Worm (Caenorhabditis elegans): ENCODE measurements around the gene dpm-3.

Gene dpm-3

ce11 chrIV:12399983-12400382 lies 8.6 kb downstream of the dpm-3 start:
- TF ChIP-seq tra-1 (GFP tag; IDR thresholded peaks at IDR 0.05) (peak; percentile 86), daf-16 (GFP tag; optimal IDR thresholded peaks at IDR 0.05) (no peak), daf-16 (tag; optimal IDR thresholded peaks at IDR 0.05) (peak; percentile 67), hlh-30 (tag; optimal IDR thresholded peaks at IDR 0.05; ENCODE audit: insufficient read depth) (peak; percentile 45), ztf-7 (tag; optimal IDR thresholded peaks at IDR 0.05) (peak; percentile 50), dmd-6 (GFP tag; IDR thresholded peaks at IDR 0.05) (peak; percentile 95), nhr-48 (tag; optimal IDR thresholded peaks at IDR 0.05) (peak; percentile 38), zip-2 (tag; optimal IDR thresholded peaks at IDR 0.05) (no peak), lin-39 (tag; optimal IDR thresholded peaks at IDR 0.05) (no peak), pqm-1 (tag; optimal IDR thresholded peaks at IDR 0.05) (peak; percentile 80), hlh-11 (tag; optimal IDR thresholded peaks at IDR 0.05) (peak; percentile 58), T20F7.1 (GFP tag; optimal IDR thresholded peaks at IDR 0.05) (peak; percentile 47), zfp-3 (GFP tag; conservative IDR thresholded peaks at IDR 0.05) (no peak), ceh-20 (GFP tag; IDR thresholded peaks at IDR 0.05) (peak; percentile 24; the same call in 1 of the 2 replicates), fos-1 (tag; optimal IDR thresholded peaks at IDR 0.05) (no peak), lsy-2 (tag; optimal IDR thresholded peaks at IDR 0.05) (peak in 1 of 2 experiments; percentile 17), nhr-41 (GFP tag; IDR thresholded peaks at IDR 0.05) (peak; percentile 93), lin-1 (GFP tag; IDR thresholded peaks at IDR 0.05) (peak; percentile 38; the same call in 1 of the 2 replicates), tag-97 (GFP tag; IDR thresholded peaks at IDR 0.05) (no peak), egl-43 (GFP tag; IDR thresholded peaks at IDR 0.05) (no peak), jun-1 (tag; optimal IDR thresholded peaks at IDR 0.05) (no peak), mxl-3 (GFP tag; optimal IDR thresholded peaks at IDR 0.05) (peak; percentile 11), dve-1 (tag; optimal IDR thresholded peaks at IDR 0.05; ENCODE audit: insufficient read depth) (peak; percentile 83), pha-4 (GFP tag; IDR thresholded peaks at IDR 0.05) (0 out of 2 replicates have a peak, but pooled peaks have one; percentile 14), pha-4 (tag; optimal IDR thresholded peaks at IDR 0.05) (no peak), nhr-25 (tag; optimal IDR thresholded peaks at IDR 0.05; ENCODE audit: borderline replicate concordance, insufficient read depth) (no peak), php-3 (GFP tag; IDR thresholded peaks at IDR 0.05) (peak; percentile 65), nhr-28 (tag; optimal IDR thresholded peaks at IDR 0.05) (peak; percentile 11), cey-2 (tag; optimal IDR thresholded peaks at IDR 0.05; ENCODE audit: borderline replicate concordance, insufficient read depth) (peak; percentile 55)

- TF ChIP-seq hlh-30 (tag; optimal IDR thresholded peaks at IDR 0.05; ENCODE audit: insufficient read depth): peak; percentile 19
- peak; percentile 95 for TF ChIP-seq aha-1 (tag)
- TF ChIP-seq mxl-3 (GFP tag; optimal IDR thresholded peaks at IDR 0.05): peak; percentile 55
- TF ChIP-seq mdt-29 (GFP tag; IDR thresholded peaks at IDR 0.05): no peak
- peak; percentile 32 for TF ChIP-seq nhr-28 (tag; optimal IDR thresholded peaks at IDR 0.05)
- TF ChIP-seq zip-2 (tag; optimal IDR thresholded peaks at IDR 0.05): no peak
- no peak for TF ChIP-seq rbr-2 (tag; optimal IDR thresholded peaks at IDR 0.05)
- peak; percentile 40 for TF ChIP-seq hlh-11 (tag; optimal IDR thresholded peaks at IDR 0.05)
Observed at ce11 chrIV:12403440-12403839, 12.1 kb downstream of the dpm-3 start.

ce11 chrIV:12404137-12404536 lies 12.8 kb downstream of the dpm-3 start, which contains the start of gene gex-3:
Gene gex-3, plus strand, starts transcription at chrIV:12404431.
- TF ChIP-seq nhr-10 (tag; optimal IDR thresholded peaks at IDR 0.05): no peak
- peak; percentile 87 for TF ChIP-seq lin-13 (GFP tag; optimal IDR thresholded peaks at IDR 0.05)
- TF ChIP-seq ceh-20 (GFP tag; IDR thresholded peaks at IDR 0.05): no peak
- TF ChIP-seq ztf-7 (tag; optimal IDR thresholded peaks at IDR 0.05): no peak
- no peak for TF ChIP-seq ztf-11 (tag; optimal IDR thresholded peaks at IDR 0.05)
- TF ChIP-seq F49E8.2 (tag; optimal IDR thresholded peaks at IDR 0.05; ENCODE audit: borderline replicate concordance): peak; percentile 31
- TF ChIP-seq ceh-82 (tag; optimal IDR thresholded peaks at IDR 0.05): no peak
- no peak for TF ChIP-seq nhr-76 (tag; optimal IDR thresholded peaks at IDR 0.05)
- no peak for TF ChIP-seq ceh-32 (tag; optimal IDR thresholded peaks at IDR 0.05; ENCODE audit: poor library complexity)
- TF ChIP-seq madf-9 (GFP tag; conservative IDR thresholded peaks at IDR 0.05): no peak
- TF ChIP-seq lir-3 (tag; optimal IDR thresholded peaks at IDR 0.05): no peak
- no peak for TF ChIP-seq F44E2.7 (GFP tag; IDR thresholded peaks at IDR 0.05)
- no peak for TF ChIP-seq pha-4 (GFP tag; IDR thresholded peaks at IDR 0.05)
- peak; percentile 69 for TF ChIP-seq pha-4 (tag; optimal IDR thresholded peaks at IDR 0.05)
- no peak for TF ChIP-seq T20F7.1 (GFP tag; optimal IDR thresholded peaks at IDR 0.05)
- peak; percentile 28 for TF ChIP-seq mxl-3 (GFP tag; optimal IDR thresholded peaks at IDR 0.05)
- TF ChIP-seq fos-1 (tag; optimal IDR thresholded peaks at IDR 0.05): no peak
- no peak for TF ChIP-seq ama-1 (optimal IDR thresholded peaks at IDR 0.05)
- no peak for TF ChIP-seq cey-2 (tag; optimal IDR thresholded peaks at IDR 0.05; ENCODE audit: borderline replicate concordance, insufficient read depth)
- TF ChIP-seq mdl-1 (tag; optimal IDR thresholded peaks at IDR 0.05): no peak
- no peak for TF ChIP-seq gei-8 (GFP tag; optimal IDR thresholded peaks at IDR 0.05)
- no peak for TF ChIP-seq daf-12 (tag; optimal IDR thresholded peaks at IDR 0.05)
- no peak for TF ChIP-seq nhr-48 (tag; optimal IDR thresholded peaks at IDR 0.05)
- TF ChIP-seq ctbp-1 (GFP tag; IDR thresholded peaks at IDR 0.05): no peak

Data from whole organism, L4 larva.